Fruit fly (Drosophila melanogaster) whole organism, embryonic: ENCODE measurements around the gene CG31633.

Experiments
- ATbp ChIP-seq: fragments of 200-800 bp; sonication (Bioruptor generic); optimal IDR thresholded peaks from 2 replicates; lab custom pipeline; 2017; ENCODE audit warnings: missing biosample characterization, mild to moderate bottlenecking, missing genetic modification characterization, missing genetic modification reagents
- Ada2b ChIP-seq: fragments of 200-800 bp; sonication (Bioruptor generic); IDR thresholded peaks from 2 replicates; pipeline ENCODE4 v1.3.6; 2022; ENCODE audit warnings: missing biosample characterization, missing genetic modification characterization
- Atf3 ChIP-seq: fragments of 200-800 bp; sonication (Bioruptor generic); optimal IDR thresholded peaks from 3 replicates; lab custom pipeline; 2016; ENCODE audit warnings: missing biosample characterization, missing genetic modification characterization
- Atf6 ChIP-seq: fragments of 200-800 bp; sonication (Bioruptor generic); IDR thresholded peaks from 2 replicates; pipeline ENCODE4 v1.3.6; 2022; ENCODE audit warnings: missing biosample characterization, missing genetic modification characterization
- Bdp1 ChIP-seq: fragments of 200-800 bp; sonication (Bioruptor generic); optimal IDR thresholded peaks from 3 replicates; lab custom pipeline; 2016; ENCODE audit warnings: missing biosample characterization, missing genetic modification characterization
- CG10267 ChIP-seq: fragments of 200-800 bp; sonication (Bioruptor generic); optimal IDR thresholded peaks from 2 replicates; lab custom pipeline; 2018; ENCODE audit warnings: missing biosample characterization, mild to moderate bottlenecking, missing genetic modification characterization, moderate library complexity
- CG11247 ChIP-seq: fragments of 200-800 bp; sonication (Bioruptor generic); IDR thresholded peaks from 2 replicates; pipeline ENCODE4 v1.3.6; 2022; ENCODE audit warnings: missing biosample characterization, missing genetic modification characterization
- CG11696 ChIP-seq: fragments of 200-800 bp; sonication (Bioruptor generic); IDR thresholded peaks from 2 replicates; pipeline ENCODE4 v1.3.6; 2022; ENCODE audit warnings: missing biosample characterization, missing genetic modification characterization
- CG1233 ChIP-seq: fragments of 200-800 bp; sonication (Bioruptor generic); optimal IDR thresholded peaks from 4 replicates; lab custom pipeline; 2018; ENCODE audit warnings: missing biosample characterization, mild to moderate bottlenecking, missing genetic modification characterization
- CG13123 ChIP-seq: fragments of 200-800 bp; sonication (Bioruptor generic); optimal IDR thresholded peaks from 2 replicates; lab custom pipeline; 2016; ENCODE audit warnings: missing biosample characterization, missing genetic modification characterization
- CG15269 ChIP-seq: fragments of 200-800 bp; sonication (Bioruptor generic); optimal IDR thresholded peaks from 2 replicates; lab custom pipeline; 2018; ENCODE audit warnings: missing biosample characterization, mild to moderate bottlenecking, missing genetic modification characterization, moderate library complexity
- CG16779 ChIP-seq: fragments of 200-800 bp; sonication (Bioruptor generic); IDR thresholded peaks from 2 replicates; pipeline ENCODE4 v1.3.6; 2022; ENCODE audit warnings: missing biosample characterization, missing genetic modification characterization
- CG18476 ChIP-seq: fragments of 200-800 bp; sonication (Bioruptor generic); optimal IDR thresholded peaks from 2 replicates; lab custom pipeline; 2016; ENCODE audit warnings: missing biosample characterization, mild to moderate bottlenecking, missing genetic modification characterization
- CG2678 ChIP-seq: fragments of 200-800 bp; sonication (Bioruptor generic); optimal IDR thresholded peaks from 3 replicates; lab custom pipeline; 2019; ENCODE audit warnings: missing biosample characterization, mild to moderate bottlenecking, missing genetic modification characterization, moderate library complexity
- CG3065 ChIP-seq: fragments of 200-800 bp; sonication (Bioruptor generic); optimal IDR thresholded peaks from 2 replicates; lab custom pipeline; 2016; ENCODE audit warnings: missing biosample characterization, missing genetic modification characterization
- CG31441 ChIP-seq: fragments of 200-800 bp; sonication (Bioruptor generic); IDR thresholded peaks from 2 replicates; pipeline ENCODE4 v1.3.6; 2022; ENCODE audit warnings: missing biosample characterization, missing genetic modification characterization
- CG4404 ChIP-seq: fragments of 200-800 bp; sonication (Bioruptor generic); IDR thresholded peaks from 2 replicates; pipeline ENCODE4 v1.3.6; 2022; ENCODE audit warnings: missing biosample characterization, missing genetic modification characterization
- CG4617 ChIP-seq: fragments of 200-800 bp; sonication (Bioruptor generic); optimal IDR thresholded peaks from 3 replicates; lab custom pipeline; 2016; ENCODE audit warnings: missing biosample characterization, missing genetic modification characterization, borderline replicate concordance
- CG4820 ChIP-seq: fragments of 200-800 bp; sonication (Bioruptor generic); optimal IDR thresholded peaks from 3 replicates; lab custom pipeline; 2016; ENCODE audit warnings: missing biosample characterization, missing genetic modification characterization
- CG6254 ChIP-seq: fragments of 200-800 bp; sonication (Bioruptor generic); optimal IDR thresholded peaks from 3 replicates; lab custom pipeline; 2017; ENCODE audit warnings: mild to moderate bottlenecking, missing biosample characterization, missing genetic modification reagents, missing genetic modification characterization
- CG7786 ChIP-seq: fragments of 200-800 bp; sonication (Bioruptor generic); optimal IDR thresholded peaks from 2 replicates; lab custom pipeline; 2016; ENCODE audit warnings: missing biosample characterization, missing genetic modification characterization
- CG8478 ChIP-seq: fragments of >200 bp; optimal IDR thresholded peaks from 2 replicates; lab custom pipeline; 2018
- Camta ChIP-seq: fragments of 200-800 bp; sonication (Bioruptor generic); optimal IDR thresholded peaks from 2 replicates; lab custom pipeline; 2016; ENCODE audit warnings: missing biosample characterization, missing genetic modification characterization
- CoRest ChIP-seq: fragments of 200-800 bp; sonication (Bioruptor generic); optimal IDR thresholded peaks from 3 replicates; lab custom pipeline; 2018; ENCODE audit warnings: missing biosample characterization, mild to moderate bottlenecking, missing genetic modification characterization, moderate library complexity
- Dip2 ChIP-seq: fragments of 200-800 bp; sonication (Bioruptor generic); IDR thresholded peaks from 2 replicates; pipeline ENCODE4 v1.3.6; 2022; ENCODE audit warnings: missing biosample characterization, missing genetic modification characterization
- GATAe ChIP-seq: fragments of 200-800 bp; sonication (Bioruptor generic); conservative IDR thresholded peaks from 2 replicates; pipeline ENCODE4 v1.3.6; 2022; ENCODE audit warnings: missing biosample characterization, missing genetic modification characterization
- Lim3 ChIP-seq: fragments of 200-800 bp; sonication (Bioruptor generic); IDR thresholded peaks from 2 replicates; pipeline ENCODE4 v1.3.6; 2022; ENCODE audit warnings: missing biosample characterization, missing genetic modification characterization
- Med ChIP-seq: fragments of 200-800 bp; sonication (Bioruptor generic); peaks from one replicate; lab custom pipeline; 2016; ENCODE audit warnings: missing biosample characterization, missing genetic modification characterization, mild to moderate bottlenecking, inconsistent platforms, moderate library complexity
- NK7.1 ChIP-seq: fragments of 200-800 bp; sonication (Bioruptor generic); optimal IDR thresholded peaks from 3 replicates; lab custom pipeline; 2016; ENCODE audit warnings: missing biosample characterization, missing genetic modification characterization
- Neu2 ChIP-seq: fragments of 200-800 bp; sonication (Bioruptor generic); optimal IDR thresholded peaks from 3 replicates; lab custom pipeline; 2016; ENCODE audit warnings: missing biosample characterization, missing genetic modification characterization, borderline replicate concordance
- Ssrp ChIP-seq: fragments of 200-800 bp; sonication (Bioruptor generic); optimal IDR thresholded peaks from 2 replicates; lab custom pipeline; 2018; ENCODE audit warnings: missing biosample characterization, mild to moderate bottlenecking, missing genetic modification characterization, moderate library complexity
- Xrp1 ChIP-seq: fragments of 200-800 bp; sonication (Bioruptor generic); IDR thresholded peaks from 2 replicates; pipeline ENCODE4 v1.3.6; 2022; ENCODE audit warnings: missing biosample characterization, missing genetic modification characterization
- amos ChIP-seq: fragments of 200-800 bp; sonication (Bioruptor generic); IDR thresholded peaks from 2 replicates; pipeline ENCODE4 v1.3.6; 2022; ENCODE audit warnings: missing biosample characterization, missing genetic modification characterization; ENCODE audit not compliant: partially characterized antibody
- aop ChIP-seq: fragments of 200-800 bp; sonication (Bioruptor generic); IDR thresholded peaks from 2 replicates; pipeline ENCODE4 v1.3.6; 2022; ENCODE audit warnings: missing biosample characterization, missing genetic modification characterization
- ase ChIP-seq: fragments of 200-800 bp; sonication (Bioruptor generic); IDR thresholded peaks from 3 replicates; pipeline ENCODE4 v1.3.6; 2022; ENCODE audit warnings: missing biosample characterization, missing genetic modification characterization
- ash1 ChIP-seq: fragments of 200-800 bp; sonication (Bioruptor generic); optimal IDR thresholded peaks from 2 replicates; lab custom pipeline; 2018; ENCODE audit warnings: missing biosample characterization, mild to moderate bottlenecking, missing genetic modification characterization
- br ChIP-seq: fragments of >200 bp; optimal IDR thresholded peaks from 2 replicates; lab custom pipeline; 2017
- crc ChIP-seq: fragments of 200-800 bp; sonication (Bioruptor generic); optimal IDR thresholded peaks from 2 replicates; lab custom pipeline; 2016; ENCODE audit warnings: missing biosample characterization, missing genetic modification characterization
- cwo ChIP-seq: fragments of 200-800 bp; sonication (Bioruptor generic); optimal IDR thresholded peaks from 3 replicates; lab custom pipeline; 2017; ENCODE audit warnings: missing biosample characterization, missing genetic modification characterization, mild to moderate bottlenecking, moderate library complexity, missing genetic modification reagents
- esg ChIP-seq: fragments of 200-800 bp; sonication (Bioruptor generic); conservative IDR thresholded peaks from 2 replicates; pipeline ENCODE4 v1.3.6; 2022; ENCODE audit warnings: missing biosample characterization, missing genetic modification characterization
- fd64A ChIP-seq: fragments of 200-800 bp; sonication (Bioruptor generic); optimal IDR thresholded peaks from 3 replicates; lab custom pipeline; 2018; ENCODE audit warnings: missing biosample characterization, mild to moderate bottlenecking, missing genetic modification characterization
- gro ChIP-seq: fragments of 200-800 bp; sonication (Bioruptor generic); optimal IDR thresholded peaks from 2 replicates; lab custom pipeline; 2016; ENCODE audit warnings: missing biosample characterization, missing genetic modification characterization
- lola ChIP-seq, 3 experiments: fragments of >200 bp in 2 of 3; fragments of 200-800 bp in 1 of 3; sonication (Bioruptor generic) in 1 of 3; optimal IDR thresholded peaks; 2 replicates each; lab custom pipeline; 2017 to 2019; ENCODE audit warnings: missing biosample characterization in 3 of 3, missing genetic modification characterization in 3 of 3, mild to moderate bottlenecking in 1 of 3, moderate library complexity in 1 of 3
- mirr ChIP-seq: fragments of 200-800 bp; sonication (Bioruptor generic); optimal IDR thresholded peaks from 3 replicates; lab custom pipeline; 2018; ENCODE audit warnings: missing biosample characterization, mild to moderate bottlenecking, missing genetic modification characterization
- pita ChIP-seq: fragments of 200-800 bp; sonication (Bioruptor generic); optimal IDR thresholded peaks from 2 replicates; lab custom pipeline; 2017; ENCODE audit warnings: missing biosample characterization, mild to moderate bottlenecking, missing genetic modification characterization
- sqz ChIP-seq: fragments of 200-800 bp; sonication (Bioruptor generic); optimal IDR thresholded peaks from 3 replicates; lab custom pipeline; 2018; ENCODE audit warnings: missing biosample characterization, mild to moderate bottlenecking, missing genetic modification characterization
- toy ChIP-seq: fragments of 200-800 bp; sonication (Bioruptor generic); IDR thresholded peaks from 2 replicates; pipeline ENCODE4 v1.3.6; 2022; ENCODE audit warnings: missing biosample characterization, missing genetic modification characterization
- wek ChIP-seq: fragments of 200-800 bp; sonication (Bioruptor generic); optimal IDR thresholded peaks from 3 replicates; lab custom pipeline; 2018; ENCODE audit warnings: missing biosample characterization, mild to moderate bottlenecking, missing genetic modification characterization, moderate library complexity
- zen2 ChIP-seq: fragments of 200-800 bp; sonication (Bioruptor generic); IDR thresholded peaks from 3 replicates; pipeline ENCODE4 v1.3.6; 2022; ENCODE audit warnings: missing biosample characterization, missing genetic modification characterization; ENCODE audit not compliant: partially characterized antibody

CG31633 gene

dm6 chr2L:6673211-6674012 is 17.3 kb upstream of the CG31633 start, which contains the start of gene Spn27A (continued):
- TF ChIP-seq GATAe (GFP tag; lab: Robert Waterston, UW): no peak
- no peak; the same call in 1 of the 2 replicates for TF ChIP-seq Atf6 (GFP tag; lab: Robert Waterston, UW)
- peak; percentile 95 for TF ChIP-seq CG10267 (tag; lab: Kevin White, UChicago)
- TF ChIP-seq CG7786: peak; percentile 55
- peak; percentile 54 for TF ChIP-seq CG1233 (GFP tag; lab: Kevin White, UChicago)
- TF ChIP-seq zen2 (GFP tag; lab: Robert Waterston, UW): peak; percentile 6; the same call in 1 of the 3 replicates
- TF ChIP-seq Xrp1 (GFP tag; lab: Robert Waterston, UW): peak; percentile 42; the same call in 1 of the 2 replicates
- TF ChIP-seq mirr (GFP tag; lab: Kevin White, UChicago): peak; percentile 25
- TF ChIP-seq CG8478 (lab: Kevin White, UChicago): no peak
- TF ChIP-seq CG31441: no peak; the same call in 1 of the 2 replicates
- no peak for TF ChIP-seq CG3065
- TF ChIP-seq br (lab: Kevin White, UChicago): no peak
- no peak for TF ChIP-seq CG11696 (GFP tag; lab: Robert Waterston, UW)
- no peak for TF ChIP-seq CG6254 (GFP tag; lab: Kevin White, UChicago)
- TF ChIP-seq CG4404 (GFP tag; lab: Robert Waterston, UW): no peak
- TF ChIP-seq CG4820 (GFP tag; lab: Kevin White, UChicago): peak; percentile 55
- no peak for TF ChIP-seq wek (GFP tag; lab: Kevin White, UChicago)
- TF ChIP-seq gro (GFP tag; lab: Kevin White, UChicago): peak; percentile 58
- TF ChIP-seq Med (GFP tag; lab: Kevin White, UChicago): peak; percentile 95
- TF ChIP-seq Bdp1 (GFP tag; lab: Kevin White, UChicago): peak; percentile 27
- TF ChIP-seq CG18476 (GFP tag; lab: Kevin White, UChicago): peak; percentile 9
- TF ChIP-seq CG13123 (GFP tag; lab: Kevin White, UChicago): no peak
- peak; percentile 37 for TF ChIP-seq crc (GFP tag; lab: Kevin White, UChicago)
- no peak for TF ChIP-seq Neu2 (GFP tag; lab: Kevin White, UChicago)
- peak; percentile 42 for TF ChIP-seq NK7.1
- TF ChIP-seq fd64A (GFP tag; lab: Kevin White, UChicago): no peak
- peak; percentile 78 for TF ChIP-seq sqz (GFP tag; lab: Kevin White, UChicago)
- TF ChIP-seq CG15269 (tag; lab: Kevin White, UChicago): peak; percentile 79
- no peak for TF ChIP-seq ash1 (GFP tag; lab: Kevin White, UChicago)
- 0 out of 2 replicates have a peak, but pooled peaks have one; percentile 21 for TF ChIP-seq CG11247 (GFP tag; lab: Robert Waterston, UW)
- peak; percentile 74 for TF ChIP-seq CG2678 (tag; lab: Kevin White, UChicago)
- TF ChIP-seq esg (GFP tag; lab: Robert Waterston, UW): no peak; the same call in 1 of the 2 replicates
- TF ChIP-seq aop (GFP tag; lab: Robert Waterston, UW): no peak
- peak; percentile 50 for TF ChIP-seq Atf3 (GFP tag; lab: Kevin White, UChicago)
- TF ChIP-seq Lim3 (GFP tag; lab: Robert Waterston, UW): no peak
- no peak for TF ChIP-seq pita (GFP tag; lab: Kevin White, UChicago)
- TF ChIP-seq amos (GFP tag; lab: Robert Waterston, UW): peak; percentile 45; the same call in 1 of the 2 replicates
- TF ChIP-seq Ssrp (tag; lab: Kevin White, UChicago): peak; percentile 64
- peak; percentile 68 for TF ChIP-seq CoRest
- peak; percentile 46 for TF ChIP-seq Ada2b (GFP tag; lab: Robert Waterston, UW)
- peak; percentile 9 for TF ChIP-seq cwo (GFP tag; lab: Kevin White, UChicago)
- TF ChIP-seq CG16779: no peak
- TF ChIP-seq toy (GFP tag; lab: Robert Waterston, UW): no peak
- no peak for TF ChIP-seq Dip2 (GFP tag; lab: Robert Waterston, UW)
- peak in 1 of 3 experiments; percentile 59 for TF ChIP-seq lola (GFP tag; optimal IDR thresholded peaks at IDR 0.05; lab: Kevin White, UChicago)
- TF ChIP-seq Camta (GFP tag; lab: Kevin White, UChicago): peak; percentile 71
- no peak for TF ChIP-seq ase (GFP tag; lab: Robert Waterston, UW)
- peak; percentile 11 for TF ChIP-seq CG4617 (GFP tag; lab: Kevin White, UChicago)
- peak; percentile 26 for TF ChIP-seq ATbp
